Worm (Caenorhabditis elegans): ENCODE measurements around the gene T06D4.6.

The T06D4.6 gene

ce11 chrII:3403535-3403934, 16.1 kb upstream of the T06D4.6 start, which contains the start of gene nep-8:
Gene nep-8 (plus strand): TSS chrII:3403835.
- TF ChIP-seq R02D3.7 (tag; optimal IDR thresholded peaks at IDR 0.05): no peak
- no peak for TF ChIP-seq elt-3 (tag; optimal IDR thresholded peaks at IDR 0.05)

- TF ChIP-seq Y55F3AM.14 (GFP tag; optimal IDR thresholded peaks at IDR 0.05) (no peak), ztf-1 (GFP tag; conservative IDR thresholded peaks at IDR 0.05) (no peak), snpc-4 (tag; optimal IDR thresholded peaks at IDR 0.05) (no peak), crh-2 (tag; optimal IDR thresholded peaks at IDR 0.05) (no peak), mdl-1 (tag; optimal IDR thresholded peaks at IDR 0.05) (no peak), nhr-23 (tag; optimal IDR thresholded peaks at IDR 0.05) (no peak), lin-11 (tag; optimal IDR thresholded peaks at IDR 0.05) (no peak), ZK546.5 (tag; optimal IDR thresholded peaks at IDR 0.05) (no peak), nhr-10 (tag; optimal IDR thresholded peaks at IDR 0.05) (no peak), elt-1 (tag; optimal IDR thresholded peaks at IDR 0.05) (no peak), nhr-77 (tag; optimal IDR thresholded peaks at IDR 0.05) (no peak), lsy-2 (tag; optimal IDR thresholded peaks at IDR 0.05) (no peak), lin-13 (GFP tag; optimal IDR thresholded peaks at IDR 0.05) (no peak), ceh-82 (tag; optimal IDR thresholded peaks at IDR 0.05) (no peak), R02D3.7 (tag; optimal IDR thresholded peaks at IDR 0.05) (no peak), ztf-11 (tag; optimal IDR thresholded peaks at IDR 0.05) (no peak)
Observed at ce11 chrII:3402854-3403253, 15.5 kb upstream of the T06D4.6 start, which contains the start of gene nep-10. Gene nep-10 (minus strand): TSS chrII:3402954.

ce11 chrII:3399212-3399611, 11.8 kb upstream of the T06D4.6 start, which contains the start of gene nep-9:
Gene nep-9 (minus strand): TSS chrII:3399312.
- TF ChIP-seq C34F6.9 (tag; optimal IDR thresholded peaks at IDR 0.05) (no peak), ZK546.5 (tag; optimal IDR thresholded peaks at IDR 0.05) (no peak), mdl-1 (tag; optimal IDR thresholded peaks at IDR 0.05) (no peak), lin-11 (tag; optimal IDR thresholded peaks at IDR 0.05) (no peak), ztf-11 (tag; optimal IDR thresholded peaks at IDR 0.05) (no peak), nhr-23 (tag; optimal IDR thresholded peaks at IDR 0.05) (no peak), zag-1 (tag; optimal IDR thresholded peaks at IDR 0.05) (no peak), nhr-12 (tag; optimal IDR thresholded peaks at IDR 0.05) (no peak), ztf-4 (tag; optimal IDR thresholded peaks at IDR 0.05) (no peak), gmeb-1 (tag; optimal IDR thresholded peaks at IDR 0.05) (no peak), nhr-6 (tag; optimal IDR thresholded peaks at IDR 0.05) (no peak), nhr-129 (tag; optimal IDR thresholded peaks at IDR 0.05) (no peak), egl-27 (tag; optimal IDR thresholded peaks at IDR 0.05) (no peak)

ce11 chrII:3395484-3395883, 8.1 kb upstream of the T06D4.6 start, which contains the start of gene nep-20:
Gene nep-20 (minus strand): TSS chrII:3395584.
- no peak for TF ChIP-seq F13H6.1 (tag; optimal IDR thresholded peaks at IDR 0.05)
- TF ChIP-seq sma-3 (GFP tag; optimal IDR thresholded peaks at IDR 0.05): no peak
- TF ChIP-seq fos-1 (tag; optimal IDR thresholded peaks at IDR 0.05): no peak
- TF ChIP-seq sma-9 (GFP tag; optimal IDR thresholded peaks at IDR 0.05): no peak
- TF ChIP-seq sma-9 (tag; optimal IDR thresholded peaks at IDR 0.05): no peak
- TF ChIP-seq ZK546.5 (tag; optimal IDR thresholded peaks at IDR 0.05): no peak
- TF ChIP-seq ztf-11 (tag; optimal IDR thresholded peaks at IDR 0.05): no peak
- TF ChIP-seq nhr-10 (tag; optimal IDR thresholded peaks at IDR 0.05): no peak
- no peak for TF ChIP-seq alr-1 (tag; optimal IDR thresholded peaks at IDR 0.05)
- no peak for TF ChIP-seq skn-1 (tag; optimal IDR thresholded peaks at IDR 0.05)

- no peak for TF ChIP-seq nhr-25 (tag; optimal IDR thresholded peaks at IDR 0.05)
- TF ChIP-seq lin-39 (tag; optimal IDR thresholded peaks at IDR 0.05): no peak
- TF ChIP-seq snpc-4 (tag; optimal IDR thresholded peaks at IDR 0.05): no peak
- TF ChIP-seq Y55F3AM.14 (GFP tag; optimal IDR thresholded peaks at IDR 0.05): no peak
- no peak for TF ChIP-seq nhr-77 (tag; optimal IDR thresholded peaks at IDR 0.05)
- TF ChIP-seq mab-5 (tag; optimal IDR thresholded peaks at IDR 0.05): no peak
- TF ChIP-seq elt-3 (tag; optimal IDR thresholded peaks at IDR 0.05): no peak
- no peak for TF ChIP-seq ztf-1 (GFP tag; conservative IDR thresholded peaks at IDR 0.05)
- no peak for TF ChIP-seq nhr-21 (tag; optimal IDR thresholded peaks at IDR 0.05)
- TF ChIP-seq sem-4 (tag; optimal IDR thresholded peaks at IDR 0.05): no peak
- no peak for TF ChIP-seq lsy-2 (tag; optimal IDR thresholded peaks at IDR 0.05)
- no peak for TF ChIP-seq nhr-129 (tag; optimal IDR thresholded peaks at IDR 0.05)
- no peak for TF ChIP-seq ama-1 (optimal IDR thresholded peaks at IDR 0.05)
- no peak for TF ChIP-seq egl-27 (tag; optimal IDR thresholded peaks at IDR 0.05)
- TF ChIP-seq ZK546.5 (tag; optimal IDR thresholded peaks at IDR 0.05): no peak
- TF ChIP-seq ztf-4 (tag; optimal IDR thresholded peaks at IDR 0.05): no peak
- no peak for TF ChIP-seq nhr-12 (tag; optimal IDR thresholded peaks at IDR 0.05)
- no peak for TF ChIP-seq aly-2 (tag; optimal IDR thresholded peaks at IDR 0.05)
Observed at ce11 chrII:3385736-3386135, 1.7 kb downstream of the T06D4.6 start, which contains the start of gene T06D4.2. Gene T06D4.2 (minus strand): TSS chrII:3385905.

All from whole organism, L2 larva.